Worm (Caenorhabditis elegans): ENCODE data around the gene F42A10.5.

F42A10.5 gene

ce11 chrIII:6165240-6165639 is 8.0 kb downstream of the F42A10.5 start:
- TF ChIP-seq unc-39 (tag; optimal IDR thresholded peaks at IDR 0.05) (no peak), ham-2 (GFP tag; optimal IDR thresholded peaks at IDR 0.05) (no peak), ztf-11 (tag; optimal IDR thresholded peaks at IDR 0.05) (no peak), snpc-4 (tag; optimal IDR thresholded peaks at IDR 0.05) (no peak)

ce11 chrIII:6164253-6164971 is 8.9 kb downstream of the F42A10.5 start, which contains the start of gene F42A10.9:
Gene F42A10.9, plus strand, starts transcription at chrIII:6164573.
- no peak for TF ChIP-seq nhr-76 (tag; optimal IDR thresholded peaks at IDR 0.05)
- TF ChIP-seq ceh-39 (tag; optimal IDR thresholded peaks at IDR 0.05): no peak
- no peak for TF ChIP-seq lsy-2 (tag; optimal IDR thresholded peaks at IDR 0.05)
- no peak for TF ChIP-seq mep-1 (tag; optimal IDR thresholded peaks at IDR 0.05)
- no peak for TF ChIP-seq sem-2 (GFP tag; optimal IDR thresholded peaks at IDR 0.05)
- no peak for TF ChIP-seq unc-62 (GFP tag; optimal IDR thresholded peaks at IDR 0.05)
- no peak for TF ChIP-seq elt-3 (tag; optimal IDR thresholded peaks at IDR 0.05)
- TF ChIP-seq nhr-2 (tag; optimal IDR thresholded peaks at IDR 0.05): no peak
- no peak for TF ChIP-seq mab-5 (tag; optimal IDR thresholded peaks at IDR 0.05)
- TF ChIP-seq unc-120 (tag; optimal IDR thresholded peaks at IDR 0.05; ENCODE audit: poor library complexity, severe bottlenecking): no peak
- no peak for TF ChIP-seq lin-13 (tag; optimal IDR thresholded peaks at IDR 0.05)

ce11 chrIII:6163381-6163780 is 9.9 kb downstream of the F42A10.5 start:
- TF ChIP-seq ceh-39 (tag; optimal IDR thresholded peaks at IDR 0.05) (no peak), ham-2 (GFP tag; optimal IDR thresholded peaks at IDR 0.05) (no peak), lsy-2 (tag; optimal IDR thresholded peaks at IDR 0.05) (no peak), M03D4.4 (tag; optimal IDR thresholded peaks at IDR 0.05) (no peak), elt-1 (tag; optimal IDR thresholded peaks at IDR 0.05; ENCODE audit: borderline replicate concordance, insufficient read depth) (no peak), blmp-1 (tag; optimal IDR thresholded peaks at IDR 0.05) (no peak), ztf-11 (tag; optimal IDR thresholded peaks at IDR 0.05) (no peak), nhr-2 (tag; optimal IDR thresholded peaks at IDR 0.05) (no peak), flh-1 (GFP tag; optimal IDR thresholded peaks at IDR 0.05) (no peak), nhr-76 (tag; optimal IDR thresholded peaks at IDR 0.05) (no peak), cnd-1 (tag; optimal IDR thresholded peaks at IDR 0.05) (no peak), unc-39 (tag; optimal IDR thresholded peaks at IDR 0.05) (no peak), snpc-4 (tag; optimal IDR thresholded peaks at IDR 0.05) (no peak), drap-1 (GFP tag; optimal IDR thresholded peaks at IDR 0.05) (no peak), tbx-8 (GFP tag; optimal IDR thresholded peaks at IDR 0.05) (no peak), unc-120 (tag; optimal IDR thresholded peaks at IDR 0.05; ENCODE audit: poor library complexity, severe bottlenecking) (no peak)

- TF ChIP-seq cnd-1 (tag; optimal IDR thresholded peaks at IDR 0.05) (peak; percentile 89), tbx-8 (GFP tag; optimal IDR thresholded peaks at IDR 0.05) (peak; percentile 73), ham-2 (GFP tag; optimal IDR thresholded peaks at IDR 0.05) (peak; percentile 71), mep-1 (tag; optimal IDR thresholded peaks at IDR 0.05) (peak; percentile 71), zip-8 (tag; optimal IDR thresholded peaks at IDR 0.05) (no peak), unc-39 (tag; optimal IDR thresholded peaks at IDR 0.05) (peak; percentile 35), nhr-28 (tag; optimal IDR thresholded peaks at IDR 0.05) (no peak), ceh-39 (tag; optimal IDR thresholded peaks at IDR 0.05) (no peak), mls-2 (tag; optimal IDR thresholded peaks at IDR 0.05) (peak; percentile 93), M03D4.4 (tag; optimal IDR thresholded peaks at IDR 0.05) (peak; percentile 91), ceh-43 (GFP tag; optimal IDR thresholded peaks at IDR 0.05) (peak; percentile 86), lin-13 (tag; optimal IDR thresholded peaks at IDR 0.05) (no peak), sptf-1 (tag; optimal IDR thresholded peaks at IDR 0.05) (peak; percentile 92), nhr-2 (tag; optimal IDR thresholded peaks at IDR 0.05) (no peak), drap-1 (GFP tag; optimal IDR thresholded peaks at IDR 0.05) (peak; percentile 90), hlh-1 (tag; optimal IDR thresholded peaks at IDR 0.05) (peak; percentile 89), ces-1 (GFP tag; optimal IDR thresholded peaks at IDR 0.05) (peak; percentile 62), flh-1 (GFP tag; optimal IDR thresholded peaks at IDR 0.05) (peak; percentile 66), nhr-237 (tag; optimal IDR thresholded peaks at IDR 0.05) (no peak), ztf-11 (tag; optimal IDR thresholded peaks at IDR 0.05) (no peak), unc-62 (GFP tag; optimal IDR thresholded peaks at IDR 0.05) (peak; percentile 47), pha-4 (tag; optimal IDR thresholded peaks at IDR 0.05) (peak; percentile 19), blmp-1 (tag; optimal IDR thresholded peaks at IDR 0.05) (no peak), bed-3 (GFP tag; optimal IDR thresholded peaks at IDR 0.05) (peak; percentile 70), nhr-76 (tag; optimal IDR thresholded peaks at IDR 0.05) (no peak), mab-5 (tag; optimal IDR thresholded peaks at IDR 0.05) (no peak), lsy-2 (tag; optimal IDR thresholded peaks at IDR 0.05) (peak; percentile 35), unc-120 (tag; optimal IDR thresholded peaks at IDR 0.05; ENCODE audit: poor library complexity, severe bottlenecking) (peak; percentile 77), nhr-12 (tag; optimal IDR thresholded peaks at IDR 0.05) (no peak), snpc-4 (tag; optimal IDR thresholded peaks at IDR 0.05) (no peak), elt-1 (tag; optimal IDR thresholded peaks at IDR 0.05; ENCODE audit: borderline replicate concordance, insufficient read depth) (no peak), lin-32 (GFP tag; optimal IDR thresholded peaks at IDR 0.05) (peak; percentile 71), ceh-83 (GFP tag; optimal IDR thresholded peaks at IDR 0.05) (peak; percentile 87), sem-2 (GFP tag; optimal IDR thresholded peaks at IDR 0.05) (peak; percentile 86), elt-3 (tag; optimal IDR thresholded peaks at IDR 0.05) (no peak)
Observed at ce11 chrIII:6158642-6159475, 14.4 kb downstream of the F42A10.5 start, which contains the start of gene nfm-1. Gene nfm-1, plus strand, starts transcription at chrIII:6159453.
